Fruit fly (Drosophila melanogaster) whole organism: ENCODE results near the gene CG6184.

Source experiments
- CG8478 ChIP-seq: fragments of >200 bp; optimal IDR thresholded peaks from 2 replicates; lab custom pipeline; 2018; ENCODE audit warnings: inconsistent platforms
- Dll ChIP-seq: fragments of >200 bp; optimal IDR thresholded peaks from 2 replicates; lab custom pipeline; 2017
- EcR ChIP-seq, 2 experiments: fragments of >200 bp; optimal IDR thresholded peaks; 2 replicates each; lab custom pipeline; 2017; ENCODE audit warnings: missing biosample characterization in 2 of 2, missing genetic modification characterization in 2 of 2, missing genetic modification reagents in 2 of 2
- pan ChIP-seq: fragments of >200 bp; optimal IDR thresholded peaks from 2 replicates; lab custom pipeline; 2017

DNA sequence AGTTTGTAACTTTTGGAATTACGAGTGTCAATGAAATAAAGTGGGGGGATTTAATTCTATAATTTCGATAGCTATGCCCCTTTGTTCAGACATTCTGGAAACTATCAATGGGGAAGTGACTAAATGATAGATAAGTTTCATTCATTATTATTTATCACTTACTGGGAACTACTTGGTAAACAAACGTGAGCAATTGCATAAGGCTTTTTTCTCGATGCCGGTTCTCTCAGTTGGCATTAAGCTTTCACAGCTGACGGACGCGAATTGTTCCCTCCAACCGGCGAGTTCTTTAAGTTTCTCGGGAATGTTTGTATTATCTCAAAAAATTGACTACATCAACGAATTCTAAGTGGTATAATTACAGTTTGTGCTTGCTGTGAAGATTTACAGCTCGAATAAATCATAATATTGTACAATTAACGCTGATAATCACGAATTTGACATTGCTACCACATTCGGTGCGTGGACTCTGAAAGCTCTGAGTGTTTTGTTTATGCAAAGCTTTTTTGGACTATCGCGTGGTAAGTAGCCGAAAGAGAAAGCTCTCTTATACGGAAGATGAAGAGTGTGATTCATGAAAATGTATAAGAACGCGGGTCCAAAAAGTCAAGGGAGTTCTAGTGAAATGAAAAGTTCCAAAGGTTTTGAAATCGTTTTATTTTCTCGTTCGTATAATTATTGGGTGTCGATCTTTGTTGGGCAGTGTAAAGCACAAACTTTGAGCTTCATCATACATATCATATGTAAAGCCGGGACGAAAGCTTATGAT is 13.7 kb upstream of the CG6184 start, which contains the start of gene Naam:
- TF ChIP-seq CG8478 (lab: Kevin White, UChicago) (no peak), EcR (GFP tag; optimal IDR thresholded peaks at IDR 0.05; lab: Kevin White, UChicago) (no peak), Dll (lab: Kevin White, UChicago) (no peak), pan (lab: Kevin White, UChicago) (no peak)
